Fruit fly (Drosophila melanogaster): Measurements from ENCODE around the gene Pdk1.
A peak's percentile ranks its signal among the peaks of the same experiment; 100 is the strongest.

The Pdk1 gene

dm6 chr3L:157674-158179, 28.5 kb downstream of the Pdk1 start:
- TF ChIP-seq Neu2 (GFP tag; optimal IDR thresholded peaks at IDR 0.05; ENCODE audit: borderline replicate concordance) (no peak), gcm2 (GFP tag; optimal IDR thresholded peaks at IDR 0.05) (no peak), CG6791 (GFP tag; IDR thresholded peaks at IDR 0.05; ENCODE audit: partially characterized antibody) (no peak), CG9727 (GFP tag; optimal IDR thresholded peaks at IDR 0.05) (no peak), CG10209 (GFP tag; optimal IDR thresholded peaks at IDR 0.05) (no peak), CG6854 (GFP tag; optimal IDR thresholded peaks at IDR 0.05) (no peak), vfl (GFP tag; optimal IDR thresholded peaks at IDR 0.05) (no peak), insv (GFP tag; optimal IDR thresholded peaks at IDR 0.05) (no peak), bbx (GFP tag; IDR thresholded peaks at IDR 0.05; ENCODE audit: partially characterized antibody) (no peak), Abd-B (GFP tag; optimal IDR thresholded peaks at IDR 0.05) (no peak), CG10366 (GFP tag; IDR thresholded peaks at IDR 0.05) (no peak), CG10654 (GFP tag; optimal IDR thresholded peaks at IDR 0.05) (no peak), HHEX (GFP tag; optimal IDR thresholded peaks at IDR 0.05) (no peak), tll (GFP tag; optimal IDR thresholded peaks at IDR 0.05) (peak in 1 of 2 experiments; percentile 9), CG17568 (GFP tag; optimal IDR thresholded peaks at IDR 0.05) (no peak), emc (GFP tag; optimal IDR thresholded peaks at IDR 0.05) (no peak), Poxn (GFP tag; IDR thresholded peaks at IDR 0.05) (no peak), CG9817 (tag; optimal IDR thresholded peaks at IDR 0.05) (no peak), Oaz (GFP tag; IDR thresholded peaks at IDR 0.05) (no peak), dimm (GFP tag; IDR thresholded peaks at IDR 0.05) (no peak), Pdp1 (GFP tag; optimal IDR thresholded peaks at IDR 0.05) (peak in 1 of 2 experiments; percentile 1), twi (tag; optimal IDR thresholded peaks at IDR 0.05) (peak; percentile 97), Taf1 (GFP tag; IDR thresholded peaks at IDR 0.05) (no peak), so (GFP tag; IDR thresholded peaks at IDR 0.05) (0 out of 3 replicates have a peak, but pooled peaks have one; percentile 23), CG31224 (GFP tag; IDR thresholded peaks at IDR 0.05) (no peak), CG32772 (GFP tag; IDR thresholded peaks at IDR 0.05) (no peak), Sox102F (GFP tag; optimal IDR thresholded peaks at IDR 0.05) (no peak), btn (GFP tag; optimal IDR thresholded peaks at IDR 0.05) (no peak), sens (GFP tag) (no peak), CG6813 (GFP tag; optimal IDR thresholded peaks at IDR 0.05) (no peak), CG7556 (GFP tag; optimal IDR thresholded peaks at IDR 0.05) (no peak), CG31388 (GFP tag; optimal IDR thresholded peaks at IDR 0.05) (no peak), CG11695 (GFP tag; IDR thresholded peaks at IDR 0.05) (no peak), CG13894 (tag; optimal IDR thresholded peaks at IDR 0.05) (peak; percentile 5), ac (GFP tag; optimal IDR thresholded peaks at IDR 0.05) (no peak), gfzf (GFP tag; optimal IDR thresholded peaks at IDR 0.05) (no peak), CG16863 (GFP tag; optimal IDR thresholded peaks at IDR 0.05) (no peak), trem (tag; optimal IDR thresholded peaks at IDR 0.05) (no peak), Sry-δ (GFP tag; optimal IDR thresholded peaks at IDR 0.05) (no peak), kay (GFP tag; optimal IDR thresholded peaks at IDR 0.05) (no peak), CG8281 (tag; optimal IDR thresholded peaks at IDR 0.05) (no peak), pzg (GFP tag; optimal IDR thresholded peaks at IDR 0.05) (no peak), gcm (GFP tag; optimal IDR thresholded peaks at IDR 0.05) (no peak), MTF-1 (GFP tag; optimal IDR thresholded peaks at IDR 0.05; ENCODE audit: borderline replicate concordance) (no peak), CG34422 (GFP tag; IDR thresholded peaks at IDR 0.05) (no peak), nmo (GFP tag; optimal IDR thresholded peaks at IDR 0.05) (no peak), CG30403 (GFP tag; optimal IDR thresholded peaks at IDR 0.05) (no peak), Dll (GFP tag; IDR thresholded peaks at IDR 0.05; ENCODE audit: partially characterized antibody) (no peak), Side (GFP tag; optimal IDR thresholded peaks at IDR 0.05) (no peak), z (GFP tag; IDR thresholded peaks at IDR 0.05) (no peak)

Measured in whole organism, embryonic.